Worm (Caenorhabditis elegans): ENCODE results near the gene C28C12.1.

The C28C12.1 gene

ce11 chrIV:8476166-8476565 is 25.3 kb upstream of the C28C12.1 start:
- TF ChIP-seq W03F9.2 (tag; optimal IDR thresholded peaks at IDR 0.05) (no peak), him-1 (tag; optimal IDR thresholded peaks at IDR 0.05) (no peak), dao-5 (tag; optimal IDR thresholded peaks at IDR 0.05) (no peak)

- TF ChIP-seq W03F9.2 (tag; optimal IDR thresholded peaks at IDR 0.05), result no peak
- no peak for TF ChIP-seq dao-5 (tag; optimal IDR thresholded peaks at IDR 0.05)
- no peak for TF ChIP-seq him-1 (tag; optimal IDR thresholded peaks at IDR 0.05)
Measured at ce11 chrIV:8476880-8477279, 24.6 kb upstream of the C28C12.1 start, which contains the start of gene spp-10. TSS of gene spp-10 (plus strand) at chrIV:8477180.

- TF ChIP-seq dao-5 (tag; optimal IDR thresholded peaks at IDR 0.05), result no peak
- TF ChIP-seq W03F9.2 (tag; optimal IDR thresholded peaks at IDR 0.05), result no peak
- no peak for TF ChIP-seq him-1 (tag; optimal IDR thresholded peaks at IDR 0.05)
Measured at ce11 chrIV:8478516-8478915, 23.0 kb upstream of the C28C12.1 start.

- no peak for TF ChIP-seq dao-5 (tag; optimal IDR thresholded peaks at IDR 0.05)
- no peak for TF ChIP-seq him-1 (tag; optimal IDR thresholded peaks at IDR 0.05)
- no peak for TF ChIP-seq W03F9.2 (tag; optimal IDR thresholded peaks at IDR 0.05)
Measured at ce11 chrIV:8479346-8479745, 22.1 kb upstream of the C28C12.1 start, which contains the start of gene hlh-12. TSS of gene hlh-12 (minus strand) at chrIV:8479446.

- TF ChIP-seq dao-5 (tag; optimal IDR thresholded peaks at IDR 0.05), result no peak
- TF ChIP-seq him-1 (tag; optimal IDR thresholded peaks at IDR 0.05), result no peak
- TF ChIP-seq W03F9.2 (tag; optimal IDR thresholded peaks at IDR 0.05), result no peak
Measured at ce11 chrIV:8481308-8481707, 20.2 kb upstream of the C28C12.1 start, which contains the start of gene spp-8. TSS of gene spp-8 (plus strand) at chrIV:8481664.

ce11 chrIV:8487183-8487582 is 14.3 kb upstream of the C28C12.1 start, which contains the start of gene srlf-3:
TSS of gene srlf-3 (plus strand) at chrIV:8487483.
- TF ChIP-seq him-1 (tag; optimal IDR thresholded peaks at IDR 0.05) (no peak), dao-5 (tag; optimal IDR thresholded peaks at IDR 0.05) (no peak), W03F9.2 (tag; optimal IDR thresholded peaks at IDR 0.05) (no peak)

ce11 chrIV:8488043-8488442 is 13.4 kb upstream of the C28C12.1 start:
- TF ChIP-seq dao-5 (tag; optimal IDR thresholded peaks at IDR 0.05) (no peak), him-1 (tag; optimal IDR thresholded peaks at IDR 0.05) (no peak), W03F9.2 (tag; optimal IDR thresholded peaks at IDR 0.05) (no peak)

- TF ChIP-seq him-1 (tag; optimal IDR thresholded peaks at IDR 0.05) (no peak), W03F9.2 (tag; optimal IDR thresholded peaks at IDR 0.05) (no peak), dao-5 (tag; optimal IDR thresholded peaks at IDR 0.05) (no peak)
Measured at ce11 chrIV:8489915-8490314, 11.6 kb upstream of the C28C12.1 start, which contains the start of gene srlf-2. TSS of gene srlf-2 (plus strand) at chrIV:8490215.

- TF ChIP-seq W03F9.2 (tag; optimal IDR thresholded peaks at IDR 0.05) (no peak), dao-5 (tag; optimal IDR thresholded peaks at IDR 0.05) (no peak), him-1 (tag; optimal IDR thresholded peaks at IDR 0.05) (no peak)
Measured at ce11 chrIV:8492242-8492641, 9.2 kb upstream of the C28C12.1 start, which contains the start of gene sru-7. TSS of gene sru-7 (plus strand) at chrIV:8492542.

ce11 chrIV:8496263-8496662 is 5.2 kb upstream of the C28C12.1 start, which contains the start of gene C28C12.12:
TSS of gene C28C12.12 (minus strand) at chrIV:8496363.
- TF ChIP-seq dao-5 (tag; optimal IDR thresholded peaks at IDR 0.05), result no peak
- TF ChIP-seq W03F9.2 (tag; optimal IDR thresholded peaks at IDR 0.05), result no peak
- TF ChIP-seq him-1 (tag; optimal IDR thresholded peaks at IDR 0.05), result no peak

ce11 chrIV:8498773-8499360 is 2.6 kb upstream of the C28C12.1 start, which contains the start of the genes acdh-13 and mesp-1:
TSS of gene acdh-13 (minus strand) at chrIV:8498823.
TSS of gene mesp-1 (plus strand) at chrIV:8499310.
- TF ChIP-seq W03F9.2 (tag; optimal IDR thresholded peaks at IDR 0.05), result peak; percentile 73
- no peak for TF ChIP-seq him-1 (tag; optimal IDR thresholded peaks at IDR 0.05)

ce11 chrIV:8499956-8500355 is 1.5 kb upstream of the C28C12.1 start:
- no peak for TF ChIP-seq W03F9.2 (tag; optimal IDR thresholded peaks at IDR 0.05)
- no peak for TF ChIP-seq dao-5 (tag; optimal IDR thresholded peaks at IDR 0.05)

- TF ChIP-seq W03F9.2 (tag; optimal IDR thresholded peaks at IDR 0.05) (no peak), him-1 (tag; optimal IDR thresholded peaks at IDR 0.05) (no peak), dao-5 (tag; optimal IDR thresholded peaks at IDR 0.05) (no peak)
Measured at ce11 chrIV:8506034-8506433, 4.6 kb downstream of the C28C12.1 start.

ce11 chrIV:8510534-8510933 is 9.1 kb downstream of the C28C12.1 start, which contains the start of gene tag-77:
TSS of gene tag-77 (minus strand) at chrIV:8510548.
- TF ChIP-seq him-1 (tag; optimal IDR thresholded peaks at IDR 0.05), result no peak
- TF ChIP-seq W03F9.2 (tag; optimal IDR thresholded peaks at IDR 0.05), result peak; percentile 26

ce11 chrIV:8511056-8511455 is 9.6 kb downstream of the C28C12.1 start, which contains the start of gene mes-6:
TSS of gene mes-6 (plus strand) at chrIV:8511284.
- TF ChIP-seq him-1 (tag; optimal IDR thresholded peaks at IDR 0.05) (no peak), W03F9.2 (tag; optimal IDR thresholded peaks at IDR 0.05) (peak; percentile 70), dao-5 (tag; optimal IDR thresholded peaks at IDR 0.05) (no peak)
